Worm (Caenorhabditis elegans): Measurements from ENCODE around the gene gst-13.

DNA sequence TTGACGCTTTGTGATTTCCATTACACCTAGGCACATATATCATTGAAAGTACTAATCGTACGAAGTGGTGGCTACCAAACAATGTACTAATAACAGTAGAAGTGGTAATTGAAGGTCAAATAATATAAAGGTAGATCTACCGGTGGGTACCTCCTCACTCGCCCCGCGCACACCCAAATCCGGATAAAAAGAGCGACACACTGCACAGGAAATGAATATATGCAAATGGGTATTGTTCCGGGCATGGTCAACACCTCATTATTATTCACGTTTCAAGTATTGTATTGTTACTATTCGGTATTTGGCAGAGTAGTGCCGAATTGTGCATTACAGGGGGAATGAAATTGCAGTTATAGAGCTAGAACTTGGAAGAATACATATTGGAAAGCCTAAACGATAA, 35.0 kb downstream of the gst-13 start:
- TF ChIP-seq unc-62 (GFP tag; optimal IDR thresholded peaks at IDR 0.05), result no peak
- no peak for TF ChIP-seq dox-1 (GFP tag; IDR thresholded peaks at IDR 0.05)
- TF ChIP-seq B0035.1 (tag; optimal IDR thresholded peaks at IDR 0.05), result no peak
- TF ChIP-seq akir-1 (GFP tag; optimal IDR thresholded peaks at IDR 0.05), result no peak

All from whole organism, young adult.